Fruit fly (Drosophila melanogaster): Measurements from ENCODE around the gene CG14624.

Gene CG14624

DNA sequence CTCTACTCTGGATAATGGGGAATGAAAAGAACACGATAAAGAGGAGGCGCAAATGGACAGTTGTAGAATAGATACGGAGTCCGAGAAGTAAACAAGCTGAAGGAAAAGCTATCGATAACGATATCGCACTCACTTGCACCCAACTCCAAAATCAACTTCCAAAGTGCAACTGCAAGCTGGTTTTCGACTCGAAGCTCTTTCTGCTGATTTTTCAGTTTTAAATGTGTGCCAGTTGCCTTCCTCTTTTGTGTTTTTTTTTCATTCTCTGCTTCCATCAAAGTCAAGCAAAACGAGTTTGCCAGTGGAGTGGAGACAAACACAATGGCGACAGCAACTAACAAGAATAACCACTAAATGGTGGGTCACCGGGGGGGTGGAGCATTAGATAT, 29.1 kb downstream of the CG14624 start (continued):
- TF ChIP-seq Oli (tag; optimal IDR thresholded peaks at IDR 0.05), result no peak
- no peak for TF ChIP-seq Hmr (GFP tag; optimal IDR thresholded peaks at IDR 0.05)
- TF ChIP-seq CG2120 (GFP tag; optimal IDR thresholded peaks at IDR 0.05), result no peak

DNA sequence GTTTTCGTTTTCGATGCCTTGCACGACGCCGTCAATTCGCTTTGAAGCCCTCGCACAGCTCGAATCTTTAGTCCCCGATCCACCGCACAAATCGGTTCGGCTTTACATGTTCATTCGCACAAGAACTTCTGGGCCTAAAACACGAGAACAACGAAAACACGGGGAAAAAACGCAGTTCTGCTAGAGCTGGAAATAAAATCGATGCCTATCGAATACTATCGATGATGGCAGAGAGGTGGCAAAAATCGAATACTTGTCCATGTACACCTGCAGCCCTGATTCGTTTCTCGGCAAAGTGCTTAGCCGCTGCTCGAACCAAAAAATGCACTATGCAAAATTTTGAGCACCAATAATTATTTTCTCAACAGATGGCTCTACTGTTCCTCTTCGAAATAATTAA, 29.9 kb downstream of the CG14624 start, which contains the start of gene CG3638:
Gene CG3638 (minus strand): TSS at position 210 of the 400 bp plus-strand sequence.
- peak; percentile 36; the same call in 1 of the 2 replicates for TF ChIP-seq CG3847 (GFP tag; IDR thresholded peaks at IDR 0.05)
- TF ChIP-seq CG14050 (GFP tag; IDR thresholded peaks at IDR 0.05), result no peak
- TF ChIP-seq tin (GFP tag; optimal IDR thresholded peaks at IDR 0.05), result peak; percentile 9
- peak; percentile 88 for TF ChIP-seq CG13287 (GFP tag; IDR thresholded peaks at IDR 0.05; ENCODE audit: partially characterized antibody)
- TF ChIP-seq zen (tag; optimal IDR thresholded peaks at IDR 0.05), result peak; percentile 43
- TF ChIP-seq CG16863 (GFP tag; optimal IDR thresholded peaks at IDR 0.05), result no peak
- TF ChIP-seq fd102C (GFP tag; optimal IDR thresholded peaks at IDR 0.05), result no peak
- TF ChIP-seq stwl (tag; optimal IDR thresholded peaks at IDR 0.05), result peak; percentile 80
- TF ChIP-seq nerfin-2 (GFP tag; IDR thresholded peaks at IDR 0.05; ENCODE audit: partially characterized antibody), result peak; percentile 13; the same call in 1 of the 2 replicates
- peak; percentile 77 for TF ChIP-seq CG16813 (GFP tag; IDR thresholded peaks at IDR 0.05; ENCODE audit: partially characterized antibody)
- TF ChIP-seq CG8281 (tag; optimal IDR thresholded peaks at IDR 0.05), result no peak
- no peak for TF ChIP-seq HLHmδ (GFP tag; optimal IDR thresholded peaks at IDR 0.05)
- TF ChIP-seq CG4730 (GFP tag; IDR thresholded peaks at IDR 0.05), result no peak
- TF ChIP-seq Opbp (GFP tag; IDR thresholded peaks at IDR 0.05; ENCODE audit: partially characterized antibody), result peak; percentile 84
- TF ChIP-seq Ravus (GFP tag; IDR thresholded peaks at IDR 0.05), result no peak
- TF ChIP-seq Taf1 (GFP tag; IDR thresholded peaks at IDR 0.05), result no peak
- TF ChIP-seq CG15479 (GFP tag; optimal IDR thresholded peaks at IDR 0.05), result no peak
- TF ChIP-seq Gug (GFP tag; IDR thresholded peaks at IDR 0.05), result no peak
- TF ChIP-seq CG34376 (GFP tag; optimal IDR thresholded peaks at IDR 0.05), result peak; percentile 10
- peak; percentile 81 for TF ChIP-seq HmgD (GFP tag; optimal IDR thresholded peaks at IDR 0.05)
- TF ChIP-seq prd (optimal IDR thresholded peaks at IDR 0.05), result no peak
- peak; percentile 34; the same call in 1 of the 3 replicates for TF ChIP-seq prd (GFP tag; IDR thresholded peaks at IDR 0.05)
- TF ChIP-seq CG2129 (GFP tag; IDR thresholded peaks at IDR 0.05; ENCODE audit: partially characterized antibody), result peak; percentile 25; the same call in 1 of the 2 replicates
- peak; percentile 20 for TF ChIP-seq ERR (GFP tag; optimal IDR thresholded peaks at IDR 0.05)
- TF ChIP-seq sd (tag; optimal IDR thresholded peaks at IDR 0.05), result peak; percentile 52
- peak; percentile 46 for TF ChIP-seq row (GFP tag; IDR thresholded peaks at IDR 0.05)
- no peak for TF ChIP-seq CG11695 (GFP tag; IDR thresholded peaks at IDR 0.05)
- TF ChIP-seq jumu (GFP tag; optimal IDR thresholded peaks at IDR 0.05), result peak; percentile 28
- TF ChIP-seq NC2β (GFP tag; optimal IDR thresholded peaks at IDR 0.05), result peak; percentile 4
- TF ChIP-seq CG9817 (tag; optimal IDR thresholded peaks at IDR 0.05), result peak; percentile 16
- TF ChIP-seq H15 (GFP tag; IDR thresholded peaks at IDR 0.05), result no peak
- no peak for TF ChIP-seq mirr (GFP tag; optimal IDR thresholded peaks at IDR 0.05)
- peak; percentile 42; the same call in 1 of the 3 replicates for TF ChIP-seq vnd (GFP tag; IDR thresholded peaks at IDR 0.05; ENCODE audit: partially characterized antibody)
- no peak for TF ChIP-seq CG12104 (GFP tag; optimal IDR thresholded peaks at IDR 0.05)
- peak; percentile 84 for TF ChIP-seq Ets97D (GFP tag; optimal IDR thresholded peaks at IDR 0.05)
- peak; percentile 9 for TF ChIP-seq CG7271 (tag; optimal IDR thresholded peaks at IDR 0.05)
- TF ChIP-seq da (GFP tag; optimal IDR thresholded peaks at IDR 0.05), result no peak
- peak; percentile 58 for TF ChIP-seq slbo (GFP tag; IDR thresholded peaks at IDR 0.05)
- peak; percentile 92 for TF ChIP-seq Ets65A (GFP tag)
- TF ChIP-seq CG12299 (tag; optimal IDR thresholded peaks at IDR 0.05), result peak; percentile 0
- TF ChIP-seq E2f1 (GFP tag; IDR thresholded peaks at IDR 0.05), result no peak
- peak; percentile 25 for TF ChIP-seq mam (GFP tag; optimal IDR thresholded peaks at IDR 0.05)
- TF ChIP-seq CG2120 (GFP tag; optimal IDR thresholded peaks at IDR 0.05), result peak; percentile 37
- TF ChIP-seq CG4707 (GFP tag; optimal IDR thresholded peaks at IDR 0.05), result no peak
- TF ChIP-seq vfl (GFP tag; optimal IDR thresholded peaks at IDR 0.05), result peak; percentile 33
- peak; percentile 40 for TF ChIP-seq Xbp1 (GFP tag; optimal IDR thresholded peaks at IDR 0.05)
- TF ChIP-seq CG10979 (tag; optimal IDR thresholded peaks at IDR 0.05), result peak; percentile 42
